Fruit fly (Drosophila melanogaster): ENCODE results near the gene CG12016.

DNA sequence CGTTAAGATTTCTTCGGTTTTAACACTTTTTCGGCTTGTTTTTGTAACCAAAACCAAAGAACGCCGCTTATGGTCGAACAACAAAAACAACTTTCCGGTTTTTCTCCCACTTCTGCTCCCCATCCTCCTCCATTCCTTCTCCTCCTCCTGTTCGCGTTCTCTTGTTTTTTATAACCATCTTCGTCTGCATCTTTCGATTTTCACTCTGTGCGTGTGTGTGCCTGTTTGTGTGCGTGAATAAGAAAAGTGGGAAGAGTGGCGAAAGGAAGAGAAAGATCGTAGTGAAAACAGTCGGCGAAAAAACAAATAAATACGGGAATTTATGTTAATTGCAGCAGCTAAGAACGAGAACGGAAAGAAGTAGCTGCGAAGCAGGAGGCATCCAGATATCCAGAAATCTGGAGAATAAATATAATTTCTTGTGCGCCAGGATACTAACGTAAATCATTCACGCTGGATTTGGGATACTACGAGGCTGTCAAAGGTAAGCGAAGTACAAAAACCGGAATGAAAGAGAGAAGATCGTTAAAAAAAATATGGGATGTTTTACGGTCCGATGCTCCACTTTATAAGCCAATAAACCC is 18.1 kb downstream of the CG12016 start:
- TF ChIP-seq CG8301 (tag; optimal IDR thresholded peaks at IDR 0.05) (no peak), CG17806 (tag; optimal IDR thresholded peaks at IDR 0.05) (no peak), CG34367 (tag; optimal IDR thresholded peaks at IDR 0.05) (no peak), Pif1B (GFP tag; optimal IDR thresholded peaks at IDR 0.05) (no peak), EcR (GFP tag; optimal IDR thresholded peaks at IDR 0.05) (peak; percentile 17), CG9948 (tag; optimal IDR thresholded peaks at IDR 0.05) (no peak), CG8159 (tag; optimal IDR thresholded peaks at IDR 0.05) (no peak), CG15710 (tag; optimal IDR thresholded peaks at IDR 0.05) (no peak), CG4496 (GFP tag; IDR thresholded peaks at IDR 0.05) (no peak), CG10348 (GFP tag; IDR thresholded peaks at IDR 0.05) (no peak), gl (tag; optimal IDR thresholded peaks at IDR 0.05) (no peak)
